Worm (Caenorhabditis elegans): ENCODE measurements around the gene ZK418.10.

DNA sequence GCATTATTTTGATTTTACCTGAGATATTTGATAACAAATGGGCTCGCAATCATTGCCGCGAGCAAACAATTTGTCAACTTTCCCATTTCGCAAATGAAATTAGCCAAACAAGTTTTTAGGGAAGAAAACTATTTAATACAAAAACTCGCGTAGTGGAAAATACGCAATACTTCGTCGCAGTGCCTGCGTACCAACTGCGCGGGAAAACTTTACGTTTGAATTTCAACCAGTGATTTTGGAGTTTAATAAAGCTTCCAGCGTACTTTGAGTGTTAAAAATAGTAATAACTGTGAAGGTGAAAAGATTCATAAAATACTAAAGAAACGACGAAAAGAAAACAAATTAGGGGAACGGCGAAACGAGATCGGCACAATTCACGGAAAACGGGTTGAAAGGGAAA, 5.6 kb downstream of the ZK418.10 start, which contains the start of gene tofu-7:
- no peak for TF ChIP-seq nhr-11 (tag; optimal IDR thresholded peaks at IDR 0.05)
- TF ChIP-seq pqm-1 (tag; optimal IDR thresholded peaks at IDR 0.05): no peak
- no peak for TF ChIP-seq fos-1 (tag; optimal IDR thresholded peaks at IDR 0.05)
- no peak for TF ChIP-seq aly-2 (tag; optimal IDR thresholded peaks at IDR 0.05)
- no peak for TF ChIP-seq ceh-8 (GFP tag; optimal IDR thresholded peaks at IDR 0.05)
- no peak for TF ChIP-seq ztf-11 (tag; optimal IDR thresholded peaks at IDR 0.05)
- TF ChIP-seq snpc-4 (tag; optimal IDR thresholded peaks at IDR 0.05): no peak
